Worm (Caenorhabditis elegans): Measurements from ENCODE around the gene pst-1.

DNA sequence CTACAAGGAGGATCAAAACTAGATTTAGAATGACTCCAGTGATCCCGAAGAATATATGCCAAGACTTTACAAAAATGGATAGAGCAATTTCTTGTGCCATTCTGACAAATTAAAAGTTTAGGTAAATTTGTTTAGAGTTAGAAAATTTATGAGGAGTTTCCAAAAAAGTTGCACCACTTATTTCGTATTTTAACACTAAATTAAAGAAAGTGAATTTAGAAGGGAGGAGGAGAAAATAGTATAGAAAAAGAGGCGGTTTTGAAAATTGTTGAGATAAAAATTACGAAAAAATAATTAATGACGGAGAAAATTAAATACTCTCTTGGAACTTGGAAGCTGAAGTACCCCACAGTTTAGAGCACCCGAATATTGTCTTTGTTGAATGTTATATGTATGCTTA, 37.0 kb upstream of the pst-1 start, which contains the start of gene srd-15:
- TF ChIP-seq nhr-41 (GFP tag; IDR thresholded peaks at IDR 0.05) (no peak), T20F7.1 (GFP tag; optimal IDR thresholded peaks at IDR 0.05) (no peak), attf-4 (tag; optimal IDR thresholded peaks at IDR 0.05) (no peak), ama-1 (optimal IDR thresholded peaks at IDR 0.05) (no peak), mdl-1 (tag; optimal IDR thresholded peaks at IDR 0.05) (no peak), ceh-82 (tag; optimal IDR thresholded peaks at IDR 0.05) (no peak), nhr-237 (tag; optimal IDR thresholded peaks at IDR 0.05) (no peak), snpc-4 (tag; optimal IDR thresholded peaks at IDR 0.05) (no peak), dmd-9 (GFP tag; IDR thresholded peaks at IDR 0.05) (no peak), nhr-76 (tag; optimal IDR thresholded peaks at IDR 0.05) (no peak)
